Fruit fly (Drosophila melanogaster): ENCODE results near the gene Hmgcl.

The Hmgcl gene

dm6 chr2L:6945088-6945487 lies 15.1 kb upstream of the Hmgcl start, which contains the start of gene Fgop2 (continued):
- no peak for TF ChIP-seq ham (GFP tag; IDR thresholded peaks at IDR 0.05)
- no peak for TF ChIP-seq hbn (GFP tag; IDR thresholded peaks at IDR 0.05; ENCODE audit: partially characterized antibody)
- no peak for TF ChIP-seq Jarid2 (GFP tag; optimal IDR thresholded peaks at IDR 0.05)
- peak; percentile 21 for TF ChIP-seq CG17829 (tag; optimal IDR thresholded peaks at IDR 0.05)
- TF ChIP-seq CG10321 (GFP tag; IDR thresholded peaks at IDR 0.05) = no peak
- no peak for TF ChIP-seq CG31441 (GFP tag; IDR thresholded peaks at IDR 0.05)
- TF ChIP-seq pan (optimal IDR thresholded peaks at IDR 0.05) = no peak
- TF ChIP-seq pan (GFP tag; optimal IDR thresholded peaks at IDR 0.05 in 1 of 2, IDR thresholded peaks at IDR 0.05 in 1 of 2) = no peak
- TF ChIP-seq NFAT (GFP tag; IDR thresholded peaks at IDR 0.05) = no peak
- no peak for TF ChIP-seq Rfx (GFP tag; IDR thresholded peaks at IDR 0.05)
- TF ChIP-seq CG10267 (tag; optimal IDR thresholded peaks at IDR 0.05) = peak; percentile 30
- TF ChIP-seq cwo (GFP tag; optimal IDR thresholded peaks at IDR 0.05) = no peak
- peak; percentile 91 for TF ChIP-seq gfzf (GFP tag; optimal IDR thresholded peaks at IDR 0.05)
- TF ChIP-seq Hr3 (GFP tag; optimal IDR thresholded peaks at IDR 0.05) = peak; percentile 36
- no peak for TF ChIP-seq fru (optimal IDR thresholded peaks at IDR 0.05)
- TF ChIP-seq CG6272 (GFP tag; IDR thresholded peaks at IDR 0.05) = no peak
- no peak for TF ChIP-seq crp (GFP tag; optimal IDR thresholded peaks at IDR 0.05)
- TF ChIP-seq MESR4 (GFP tag; optimal IDR thresholded peaks at IDR 0.05) = peak; percentile 81
- TF ChIP-seq CG14667 (GFP tag; IDR thresholded peaks at IDR 0.05) = no peak
- no peak for TF ChIP-seq CG13894 (tag; optimal IDR thresholded peaks at IDR 0.05)
- TF ChIP-seq nmo (GFP tag; optimal IDR thresholded peaks at IDR 0.05) = peak; percentile 8
- peak; percentile 41 for TF ChIP-seq CG14710 (tag; optimal IDR thresholded peaks at IDR 0.05)
- peak; percentile 47 for TF ChIP-seq Med (GFP tag)
- no peak for TF ChIP-seq exex (tag; optimal IDR thresholded peaks at IDR 0.05)
- TF ChIP-seq D19B (GFP tag; optimal IDR thresholded peaks at IDR 0.05) = no peak
- TF ChIP-seq CG9797 (GFP tag; optimal IDR thresholded peaks at IDR 0.05) = peak; percentile 70
- no peak for TF ChIP-seq grn (GFP tag; optimal IDR thresholded peaks at IDR 0.05)
- no peak for TF ChIP-seq gcm (GFP tag; optimal IDR thresholded peaks at IDR 0.05)

- TF ChIP-seq CG14860 (GFP tag; IDR thresholded peaks at IDR 0.05; ENCODE audit: partially characterized antibody) = peak; percentile 66
- no peak for TF ChIP-seq CG16863 (GFP tag; optimal IDR thresholded peaks at IDR 0.05)
- TF ChIP-seq GATAe (GFP tag; conservative IDR thresholded peaks at IDR 0.05) = no peak
- no peak for TF ChIP-seq dmrt11E (tag; optimal IDR thresholded peaks at IDR 0.05)
- TF ChIP-seq Opbp (GFP tag; IDR thresholded peaks at IDR 0.05; ENCODE audit: partially characterized antibody) = peak; percentile 67
- TF ChIP-seq CG7745 (tag; optimal IDR thresholded peaks at IDR 0.05) = no peak
- TF ChIP-seq ttk (GFP tag; IDR thresholded peaks at IDR 0.05) = no peak
- TF ChIP-seq CG1603 (tag; optimal IDR thresholded peaks at IDR 0.05) = peak; percentile 47
- TF ChIP-seq Abd-B (GFP tag; optimal IDR thresholded peaks at IDR 0.05) = no peak
- no peak for TF ChIP-seq CG15696 (tag; optimal IDR thresholded peaks at IDR 0.05)
- peak; percentile 70 for TF ChIP-seq CG13287 (GFP tag; IDR thresholded peaks at IDR 0.05; ENCODE audit: partially characterized antibody)
- TF ChIP-seq CG10267 (tag; optimal IDR thresholded peaks at IDR 0.05) = peak; percentile 28
- peak; percentile 0 for TF ChIP-seq PHDP (tag; optimal IDR thresholded peaks at IDR 0.05)
- TF ChIP-seq D (optimal IDR thresholded peaks at IDR 0.05) = peak; percentile 40
- no peak for TF ChIP-seq D (GFP tag; optimal IDR thresholded peaks at IDR 0.05)
- TF ChIP-seq gcm (GFP tag; optimal IDR thresholded peaks at IDR 0.05) = peak; percentile 15
- no peak for TF ChIP-seq D19A (tag; optimal IDR thresholded peaks at IDR 0.05)
- peak; percentile 7 for TF ChIP-seq CG6854 (GFP tag; optimal IDR thresholded peaks at IDR 0.05)
- TF ChIP-seq Ets97D (GFP tag; optimal IDR thresholded peaks at IDR 0.05) = no peak
- TF ChIP-seq Scr (GFP tag; IDR thresholded peaks at IDR 0.05; ENCODE audit: partially characterized antibody) = peak; percentile 47; the same call in 1 of the 2 replicates
- no peak for TF ChIP-seq CG4820 (GFP tag; optimal IDR thresholded peaks at IDR 0.05)
- no peak for TF ChIP-seq CG3847 (GFP tag; IDR thresholded peaks at IDR 0.05)
- TF ChIP-seq cad (GFP tag; optimal IDR thresholded peaks at IDR 0.05) = no peak
- peak; percentile 21 for TF ChIP-seq stwl (tag; optimal IDR thresholded peaks at IDR 0.05)
- TF ChIP-seq CG9609 (GFP tag; optimal IDR thresholded peaks at IDR 0.05) = no peak
- TF ChIP-seq CG4282 (GFP tag; optimal IDR thresholded peaks at IDR 0.05) = peak; percentile 17
These were observed 11.6 kb upstream of the Hmgcl start, which contains the start of gene ihog for dm6 chr2L:6948540-6948942. ihog (minus strand) TSS chr2L:6948808.
